Worm (Caenorhabditis elegans) whole organism, L4 larva: Measurements from ENCODE around the gene scl-19.

Experiments
- R02D3.7 ChIP-seq: fragments of 150-350 bp; sonication (generic microtip); optimal IDR thresholded peaks from 3 replicates; lab custom pipeline; 2014; ENCODE audit warnings: missing biosample characterization, missing genetic modification characterization
- Y75B8A.6 ChIP-seq: fragments of 200-800 bp; sonication (Bioruptor generic); IDR thresholded peaks from 2 replicates; pipeline ENCODE4 v1.3.6; 2022; ENCODE audit warnings: missing genetic modification reagents, missing genetic modification characterization, missing compliant biosample characterization
- ama-1 ChIP-seq: fragments of 150-350 bp; optimal IDR thresholded peaks from 2 replicates; lab custom pipeline; 2014; ENCODE audit warnings: inconsistent platforms, mixed read lengths
- gei-8 ChIP-seq: fragments of 200-800 bp; sonication (Bioruptor generic); optimal IDR thresholded peaks from 2 replicates; lab custom pipeline; 2018; ENCODE audit warnings: mild to moderate bottlenecking, missing genetic modification characterization, missing compliant biosample characterization
- lin-15B ChIP-seq: fragments of 150-350 bp; sonication (generic microtip); optimal IDR thresholded peaks from 3 replicates; lab custom pipeline; 2014; ENCODE audit warnings: missing biosample characterization, missing genetic modification characterization
- nhr-76 ChIP-seq: fragments of 150-350 bp; optimal IDR thresholded peaks from 2 replicates; lab custom pipeline; 2014; ENCODE audit warnings: missing biosample characterization, missing genetic modification characterization
- ztf-7 ChIP-seq: fragments of 150-350 bp; optimal IDR thresholded peaks from 2 replicates; lab custom pipeline; 2014; ENCODE audit warnings: missing biosample characterization, missing genetic modification characterization

ce11 chrV:18776245-18776737 is 44.5 kb downstream of the scl-19 start, which contains the start of gene Y17D7B.4:
- TF ChIP-seq gei-8 (no peak), lin-15B (tag; lab: Kevin White, UChicago) (no peak), ztf-7 (tag; lab: Kevin White, UChicago) (no peak), R02D3.7 (tag; lab: Kevin White, UChicago) (no peak), nhr-76 (no peak), ama-1 (lab: Kevin White, UChicago) (no peak), Y75B8A.6 (GFP tag; lab: Robert Waterston, UW) (no peak)
